Worm (Caenorhabditis elegans): ENCODE measurements around the gene clec-208.

Gene clec-208

DNA sequence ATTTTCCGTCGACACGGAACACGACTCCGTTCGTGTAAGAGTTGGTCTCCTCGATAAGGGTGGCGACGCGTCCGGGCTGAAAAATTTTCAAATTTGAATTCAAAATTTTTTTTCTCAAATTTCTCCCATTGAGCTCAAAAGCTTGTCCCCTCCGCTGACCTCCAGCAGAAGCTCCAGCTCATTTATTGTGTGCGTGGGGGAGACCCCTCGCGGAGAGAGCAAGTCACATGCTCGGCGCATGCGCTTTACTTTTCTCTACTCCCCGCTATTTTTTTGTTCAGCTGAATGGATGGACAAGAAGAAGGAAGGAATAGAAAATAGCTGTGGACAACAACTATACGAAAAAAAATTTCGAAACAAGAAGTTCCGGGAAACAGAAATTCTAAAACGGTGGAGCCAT lies 35.8 kb downstream of the clec-208 start (continued):
- no peak for TF ChIP-seq D2030.7 (GFP tag; IDR thresholded peaks at IDR 0.05)
- TF ChIP-seq K12H6.12 (tag; optimal IDR thresholded peaks at IDR 0.05) = peak; percentile 70
- no peak for TF ChIP-seq T07F8.4 (tag; optimal IDR thresholded peaks at IDR 0.05)
- TF ChIP-seq sptf-2 (GFP tag; optimal IDR thresholded peaks at IDR 0.05) = no peak
- no peak for TF ChIP-seq lag-1 (GFP tag; IDR thresholded peaks at IDR 0.05)
- TF ChIP-seq zim-3 (tag; optimal IDR thresholded peaks at IDR 0.05) = no peak
- no peak for TF ChIP-seq ama-1 (optimal IDR thresholded peaks at IDR 0.05)
- no peak for TF ChIP-seq ama-1 (GFP tag; optimal IDR thresholded peaks at IDR 0.05)
- no peak for TF ChIP-seq snpc-4 (GFP tag; optimal IDR thresholded peaks at IDR 0.05)
- peak in 1 of 4 experiments; percentile 13 for TF ChIP-seq snpc-4 (tag; optimal IDR thresholded peaks at IDR 0.05)
- TF ChIP-seq attf-5 (GFP tag; optimal IDR thresholded peaks at IDR 0.05) = no peak
- TF ChIP-seq ztf-25 (GFP tag; IDR thresholded peaks at IDR 0.05) = no peak
- no peak for TF ChIP-seq ets-4 (GFP tag; optimal IDR thresholded peaks at IDR 0.05)
- no peak for TF ChIP-seq madf-10 (tag; optimal IDR thresholded peaks at IDR 0.05)
- TF ChIP-seq die-1 (tag; optimal IDR thresholded peaks at IDR 0.05) = no peak
- TF ChIP-seq C06A6.2 (GFP tag; conservative IDR thresholded peaks at IDR 0.05) = no peak
- no peak for TF ChIP-seq B0261.1 (tag; optimal IDR thresholded peaks at IDR 0.05)
- no peak for TF ChIP-seq B0019.2 (GFP tag; conservative IDR thresholded peaks at IDR 0.05)
- TF ChIP-seq nfyb-1 (GFP tag; IDR thresholded peaks at IDR 0.05) = no peak
- no peak for TF ChIP-seq lin-54 (GFP tag; optimal IDR thresholded peaks at IDR 0.05)
- no peak for TF ChIP-seq somi-1 (GFP tag; optimal IDR thresholded peaks at IDR 0.05)
- no peak for TF ChIP-seq pha-4 (tag; optimal IDR thresholded peaks at IDR 0.05)
- no peak for TF ChIP-seq F33H1.4 (GFP tag; IDR thresholded peaks at IDR 0.05)
- no peak for TF ChIP-seq ceh-91 (GFP tag; IDR thresholded peaks at IDR 0.05)
- TF ChIP-seq fkh-3 (tag; optimal IDR thresholded peaks at IDR 0.05) = no peak
- TF ChIP-seq lin-40 (tag; optimal IDR thresholded peaks at IDR 0.05) = peak; percentile 21
- no peak for TF ChIP-seq F49E8.2 (tag; optimal IDR thresholded peaks at IDR 0.05; ENCODE audit: insufficient read depth)
- TF ChIP-seq K11D2.4 (GFP tag; IDR thresholded peaks at IDR 0.05) = peak; percentile 57
- TF ChIP-seq madf-8 (GFP tag; conservative IDR thresholded peaks at IDR 0.05) = no peak
- no peak for TF ChIP-seq mel-28 (tag; optimal IDR thresholded peaks at IDR 0.05; ENCODE audit: borderline replicate concordance)
- TF ChIP-seq hlh-26 (GFP tag; conservative IDR thresholded peaks at IDR 0.05) = no peak
- TF ChIP-seq F55B11.4 (tag; optimal IDR thresholded peaks at IDR 0.05; ENCODE audit: borderline replicate concordance, insufficient read depth) = no peak
- no peak for TF ChIP-seq ekl-4 (GFP tag; IDR thresholded peaks at IDR 0.05)
- TF ChIP-seq nhr-90 (tag; optimal IDR thresholded peaks at IDR 0.05) = no peak
- no peak for TF ChIP-seq B0035.1 (tag; optimal IDR thresholded peaks at IDR 0.05)
- TF ChIP-seq C17E4.6 (GFP tag; IDR thresholded peaks at IDR 0.05) = no peak
- no peak for TF ChIP-seq hlh-12 (tag; optimal IDR thresholded peaks at IDR 0.05)
- no peak for TF ChIP-seq snpc-3.4 (tag; optimal IDR thresholded peaks at IDR 0.05)
- TF ChIP-seq B0336.3 (GFP tag; IDR thresholded peaks at IDR 0.05) = no peak
- TF ChIP-seq ztf-22 (GFP tag; optimal IDR thresholded peaks at IDR 0.05) = no peak
- TF ChIP-seq ztf-6 (GFP tag; IDR thresholded peaks at IDR 0.05) = no peak
- no peak for TF ChIP-seq mxl-1 (tag; optimal IDR thresholded peaks at IDR 0.05)
- TF ChIP-seq Y79H2A.3 (GFP tag; conservative IDR thresholded peaks at IDR 0.05) = no peak
- TF ChIP-seq F39B2.1 (GFP tag; IDR thresholded peaks at IDR 0.05) = no peak
- no peak for TF ChIP-seq lsl-1 (GFP tag; optimal IDR thresholded peaks at IDR 0.05)
- no peak for TF ChIP-seq F22D6.2 (tag; optimal IDR thresholded peaks at IDR 0.05)

All from whole organism, young adult.